Fruit fly (Drosophila melanogaster) ovary, adult (tissue): ENCODE data around the gene pall.

Experiments used
- CG17801 ChIP-seq: fragments of 200-800 bp; optimal IDR thresholded peaks from 2 replicates; lab custom pipeline; 2019; ENCODE audit warnings: missing biosample characterization, mild to moderate bottlenecking, missing genetic modification characterization, moderate library complexity; ENCODE audit not compliant: partially characterized antibody

Gene pall

DNA sequence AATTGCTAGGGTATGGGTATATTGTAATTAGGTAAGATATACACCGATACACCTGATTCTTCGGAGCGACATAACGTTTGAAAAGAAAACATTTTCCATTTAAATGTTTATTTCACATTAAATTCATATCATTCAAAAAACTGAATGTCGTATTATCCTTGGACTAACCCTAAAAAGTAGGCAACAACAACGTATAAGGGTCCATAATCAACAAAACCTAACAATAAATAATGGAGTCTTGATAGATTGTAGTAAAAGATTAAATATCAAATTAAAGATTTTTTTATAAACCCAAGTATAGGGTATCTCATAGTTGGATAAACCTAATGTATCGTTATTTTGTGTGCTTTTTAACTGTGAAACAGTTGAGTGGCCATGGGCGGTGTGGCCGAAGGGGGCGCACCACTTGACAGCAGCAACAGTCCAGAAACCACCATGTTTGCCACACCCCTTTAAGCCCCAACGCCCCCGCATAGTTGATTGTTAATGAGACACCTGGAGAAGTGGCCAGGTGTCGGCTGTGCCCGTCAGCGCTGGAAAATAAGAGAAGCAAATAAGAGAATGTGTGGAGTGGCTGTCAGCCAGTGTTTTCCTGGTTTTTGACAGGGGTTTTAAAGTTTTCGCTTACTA, 19.2 kb downstream of the pall start:
- TF ChIP-seq CG17801 (GFP tag; lab: Kevin White, UChicago): no peak

DNA sequence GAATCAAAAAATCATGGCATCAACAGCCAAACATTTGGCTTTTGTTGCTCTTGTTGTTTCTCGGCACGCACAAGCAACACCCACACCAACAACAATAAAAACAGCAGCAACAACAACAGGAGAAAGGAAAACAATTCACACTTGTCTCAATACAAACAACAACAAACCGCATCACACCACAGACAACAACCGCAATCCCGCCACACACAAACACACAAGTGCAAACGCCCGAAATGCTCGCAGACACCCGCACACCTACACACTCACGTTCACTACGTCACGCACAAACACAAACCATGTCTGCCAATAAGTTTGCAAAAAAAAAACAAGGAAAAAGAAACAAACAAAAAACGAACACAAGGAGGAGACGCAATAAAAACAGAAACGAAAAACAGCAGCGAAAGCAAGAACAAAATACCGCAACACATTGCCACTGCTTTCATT, 19.8 kb downstream of the pall start:
- no peak for TF ChIP-seq CG17801 (GFP tag; lab: Kevin White, UChicago)

DNA sequence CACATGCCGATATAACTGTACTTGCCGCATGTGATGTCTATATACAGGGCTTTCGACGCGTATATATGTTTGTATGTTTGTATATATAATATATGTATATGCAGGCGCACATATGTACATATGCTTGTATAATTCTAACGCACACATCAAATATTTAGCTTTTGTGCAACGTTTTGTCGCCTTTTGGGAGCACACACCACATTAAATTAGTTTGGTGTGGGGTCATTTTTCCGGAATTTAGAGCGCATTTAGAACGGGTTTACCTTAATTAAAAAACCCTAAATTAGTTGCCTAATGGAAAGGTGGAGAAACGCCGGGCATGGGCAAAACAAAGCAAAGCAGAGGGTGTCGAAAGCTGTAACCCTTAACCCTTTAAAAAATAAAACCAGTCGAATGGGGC, 20.3 kb downstream of the pall start:
- TF ChIP-seq CG17801 (GFP tag; lab: Kevin White, UChicago): no peak

DNA sequence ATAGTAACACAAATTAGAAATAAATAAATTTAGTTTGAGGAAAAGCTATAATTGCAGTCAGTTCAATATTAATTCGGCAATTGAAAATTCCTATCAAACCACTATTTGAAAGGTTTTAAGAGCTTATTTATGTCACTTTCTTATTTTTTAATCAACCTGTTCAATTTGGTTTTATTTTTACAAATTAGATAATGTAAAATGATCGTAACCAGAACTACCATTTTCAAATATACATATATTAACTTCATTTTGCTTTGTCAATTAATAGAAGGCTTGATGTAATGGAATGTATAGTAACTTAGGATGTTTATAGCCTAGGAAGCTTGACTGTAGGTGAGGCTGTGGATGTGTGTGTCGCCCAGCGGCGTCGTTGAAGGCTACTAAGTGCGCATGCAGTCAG, 21.0 kb downstream of the pall start:
- no peak for TF ChIP-seq CG17801 (GFP tag; lab: Kevin White, UChicago)

DNA sequence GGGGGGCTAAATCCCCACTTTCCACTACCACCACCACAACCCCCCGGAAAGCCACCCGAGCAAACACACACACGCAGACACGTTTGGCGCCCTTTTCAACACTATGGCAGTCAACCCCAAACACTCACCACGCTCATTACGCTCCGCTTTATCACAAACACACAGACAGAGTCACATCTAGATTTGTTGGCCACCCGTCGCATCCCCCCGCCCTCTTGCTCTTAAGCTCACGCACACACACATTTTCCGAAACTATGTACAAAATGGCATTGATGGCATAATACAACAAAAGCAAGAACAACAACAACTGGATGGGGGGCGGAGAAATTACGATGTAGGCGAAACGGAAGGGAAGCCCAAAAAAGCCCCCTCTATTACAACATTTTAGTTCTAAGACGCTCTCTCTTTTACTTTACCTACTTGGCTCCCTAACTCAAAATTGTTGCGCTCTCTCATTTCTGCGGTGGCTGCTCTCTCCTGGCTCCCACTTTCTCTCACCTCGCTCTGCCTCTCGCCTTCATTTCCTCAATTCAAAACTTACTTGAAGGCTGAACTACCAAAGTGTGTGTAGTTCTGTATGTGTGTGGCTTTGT, 21.8 kb downstream of the pall start:
- no peak for TF ChIP-seq CG17801 (GFP tag; lab: Kevin White, UChicago)

DNA sequence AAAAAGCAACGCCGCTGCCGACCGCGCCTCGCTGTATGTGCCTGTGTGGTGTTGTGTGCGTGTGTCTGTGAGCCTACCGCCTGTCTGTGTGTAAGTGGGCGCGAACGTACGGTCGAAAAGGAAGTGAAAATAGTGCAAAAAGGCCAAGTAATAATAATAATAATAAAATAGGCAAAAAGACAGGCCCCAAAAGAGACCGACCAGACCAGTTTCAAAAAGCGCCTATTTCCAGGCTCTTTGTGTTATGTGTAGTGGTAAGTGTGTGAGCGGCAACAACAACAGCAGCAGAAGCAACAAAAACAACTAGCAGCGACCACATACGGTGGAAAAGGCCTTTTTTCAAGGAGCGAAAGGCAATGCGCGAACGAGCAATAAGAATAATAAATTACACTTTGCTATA, 24.8 kb downstream of the pall start:
- TF ChIP-seq CG17801 (GFP tag; lab: Kevin White, UChicago): no peak

DNA sequence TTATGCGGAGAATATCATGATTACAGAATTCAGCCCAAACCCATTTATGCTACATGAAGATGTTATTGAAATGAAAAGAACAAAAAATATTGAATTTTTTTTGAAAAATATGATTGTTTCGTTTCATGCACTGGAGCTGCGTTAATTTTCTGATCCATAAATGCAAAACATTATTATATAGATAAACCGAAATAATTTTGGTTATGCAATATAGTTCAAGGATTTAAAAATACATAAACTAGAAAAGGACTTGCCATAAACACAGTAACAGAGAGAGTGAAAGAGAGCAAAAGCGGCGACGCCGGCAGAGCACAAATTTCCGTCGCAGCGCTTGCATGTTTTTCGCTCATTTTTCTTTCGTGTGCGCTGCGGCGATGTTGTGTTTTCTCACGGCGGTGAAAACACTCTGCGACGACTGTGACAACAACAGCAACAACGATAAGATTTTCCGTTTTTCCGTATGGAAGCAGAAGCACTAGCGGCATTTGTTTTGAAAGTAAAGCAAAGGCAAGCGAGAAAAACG, 25.3 kb downstream of the pall start:
- peak; percentile 89 for TF ChIP-seq CG17801 (GFP tag; lab: Kevin White, UChicago)

DNA sequence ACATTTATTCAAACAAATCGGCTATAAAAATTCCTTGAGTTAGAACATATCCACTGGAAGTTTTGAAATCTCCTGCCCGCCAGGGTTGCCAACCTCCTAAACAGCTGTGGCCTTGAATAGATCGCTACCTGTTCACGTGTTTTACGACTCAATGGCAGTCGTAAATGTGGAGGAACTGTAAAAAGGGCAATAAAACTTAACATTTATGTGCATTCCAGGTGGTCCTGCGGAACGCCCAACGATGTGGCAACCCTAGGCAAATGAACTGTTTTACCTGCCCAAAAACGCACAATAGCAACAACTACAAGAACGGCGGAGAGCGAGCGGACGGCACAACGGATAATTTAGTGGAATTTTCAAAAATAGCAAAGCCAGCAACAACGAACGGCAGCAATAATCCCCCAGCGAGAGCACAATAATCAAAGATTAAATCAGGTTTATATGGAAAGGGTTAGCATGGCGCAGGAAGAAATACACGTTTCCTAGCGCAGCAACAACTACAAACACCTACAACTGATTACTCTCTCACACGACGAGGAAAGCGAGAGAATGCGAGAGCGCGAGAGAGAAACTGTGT, 25.8 kb downstream of the pall start:
- TF ChIP-seq CG17801 (GFP tag; lab: Kevin White, UChicago): no peak

DNA sequence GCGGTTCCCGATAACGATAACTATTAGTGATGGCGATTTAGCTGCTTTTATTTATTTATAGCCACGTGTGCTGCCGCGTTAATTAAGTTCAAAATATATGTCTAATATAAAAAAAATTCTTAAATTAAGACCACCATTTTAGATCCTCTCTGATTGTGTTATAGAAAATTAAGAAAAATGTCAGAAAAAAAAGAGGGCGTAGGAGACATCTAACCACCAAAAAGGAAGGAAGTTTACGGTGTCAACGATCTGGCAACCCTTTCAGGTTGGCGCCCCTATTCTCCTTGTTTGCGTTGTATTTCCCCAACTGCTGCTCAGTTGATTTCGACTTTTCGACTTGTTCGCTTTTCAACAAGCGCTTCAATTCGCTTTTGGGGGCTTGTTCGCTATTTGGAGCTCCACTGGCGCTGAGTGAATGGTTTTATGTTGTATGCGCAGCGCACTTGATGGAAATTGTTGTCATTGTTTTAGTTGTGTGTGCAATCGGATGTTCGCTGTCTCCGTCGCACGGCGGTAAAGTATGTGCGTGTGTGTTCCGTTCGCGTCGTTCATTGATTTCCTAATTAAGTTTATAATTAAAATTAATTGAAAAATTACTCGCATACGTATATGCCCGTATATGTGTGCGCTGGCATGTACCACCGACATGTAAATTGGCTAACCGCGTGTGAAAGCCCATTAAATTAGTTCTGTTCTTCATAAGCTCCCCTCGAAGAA, 26.7 kb downstream of the pall start, which contains the start of the genes CG3434 and CG44838:
Gene CG3434, minus strand, starts transcription at position 25 of the 717 bp plus-strand sequence.
Gene CG44838, plus strand, starts transcription at position 276 of the 717 bp plus-strand sequence.
- peak; percentile 82 for TF ChIP-seq CG17801 (GFP tag; lab: Kevin White, UChicago)

DNA sequence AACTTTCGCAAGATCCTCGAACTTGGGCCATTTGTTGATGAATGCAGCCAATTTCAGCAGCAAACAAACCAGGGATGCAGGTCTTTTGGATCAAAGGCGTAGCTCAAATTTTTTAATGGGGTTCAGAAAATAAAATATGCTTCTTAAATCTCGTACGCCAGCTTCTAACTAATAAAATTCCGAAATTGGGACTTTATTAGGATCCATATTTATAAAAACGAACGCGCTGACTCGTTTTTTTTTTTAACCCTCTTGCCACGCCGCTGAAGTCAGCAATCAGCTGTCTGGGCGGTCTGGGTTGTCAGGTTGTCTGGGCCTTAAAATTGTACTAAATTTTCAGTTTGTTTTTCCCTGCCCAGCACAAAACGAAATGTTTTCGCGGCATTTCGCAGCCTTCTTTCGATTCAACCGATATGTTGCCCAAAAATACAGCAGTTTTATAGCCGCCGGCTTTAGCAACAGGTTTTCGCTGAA, 29.9 kb downstream of the pall start, which contains the start of gene CG3437:
Gene CG3437, minus strand, starts transcription at position 51 of the 474 bp plus-strand sequence.
- peak; percentile 94 for TF ChIP-seq CG17801 (GFP tag; lab: Kevin White, UChicago)

DNA sequence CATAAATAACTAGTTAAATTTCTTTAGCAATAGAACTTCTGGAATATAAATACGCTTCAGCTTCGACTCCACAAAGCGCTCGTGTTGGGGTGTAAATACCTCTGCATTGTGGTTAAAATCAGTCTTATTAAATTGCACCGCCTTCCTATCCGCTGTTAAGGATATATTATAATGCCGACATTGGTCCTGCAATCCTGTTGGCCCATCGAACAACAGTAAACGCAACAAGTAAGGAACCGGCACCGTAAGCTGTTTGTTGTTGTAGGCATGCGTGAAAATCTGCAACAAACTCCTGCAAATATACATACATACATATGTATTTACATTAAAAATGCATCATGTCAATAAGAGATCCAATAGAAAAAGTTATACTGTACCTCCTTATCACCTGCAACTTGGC, 31.2 kb downstream of the pall start:
- TF ChIP-seq CG17801 (GFP tag; lab: Kevin White, UChicago): no peak

DNA sequence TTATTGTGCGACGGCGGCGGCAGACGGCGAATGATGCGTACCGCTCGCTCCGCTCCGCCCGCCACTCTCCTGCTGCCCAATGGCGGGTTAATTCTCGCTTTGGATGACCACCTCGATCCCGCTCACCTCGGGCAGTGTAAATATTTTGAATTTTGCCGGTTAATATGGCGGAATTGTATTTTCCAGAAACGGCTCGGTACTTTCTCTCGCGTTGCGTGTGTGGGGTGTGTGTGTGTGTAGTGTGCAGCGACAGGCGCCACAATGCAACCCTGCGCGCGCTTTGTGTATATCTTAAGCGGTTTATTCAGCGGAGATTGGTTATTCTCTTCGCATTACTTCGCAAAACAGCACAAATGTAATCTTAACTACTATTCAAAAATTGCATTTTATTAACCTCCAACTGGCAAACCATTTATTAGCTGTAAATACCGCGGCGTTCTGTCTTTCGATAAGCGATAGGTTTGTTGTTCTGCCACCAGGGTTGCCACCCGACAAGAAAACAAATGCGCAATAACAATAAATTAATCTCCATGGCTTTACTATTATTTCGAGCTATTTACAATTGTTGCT, 31.7 kb downstream of the pall start, which contains the start of the genes phol and CG3552:
Gene phol, minus strand, starts transcription at position 463 of the 570 bp plus-strand sequence.
Gene CG3552, plus strand, starts transcription at position 500 of the 570 bp plus-strand sequence.
- peak; percentile 9 for TF ChIP-seq CG17801 (GFP tag; lab: Kevin White, UChicago)

DNA sequence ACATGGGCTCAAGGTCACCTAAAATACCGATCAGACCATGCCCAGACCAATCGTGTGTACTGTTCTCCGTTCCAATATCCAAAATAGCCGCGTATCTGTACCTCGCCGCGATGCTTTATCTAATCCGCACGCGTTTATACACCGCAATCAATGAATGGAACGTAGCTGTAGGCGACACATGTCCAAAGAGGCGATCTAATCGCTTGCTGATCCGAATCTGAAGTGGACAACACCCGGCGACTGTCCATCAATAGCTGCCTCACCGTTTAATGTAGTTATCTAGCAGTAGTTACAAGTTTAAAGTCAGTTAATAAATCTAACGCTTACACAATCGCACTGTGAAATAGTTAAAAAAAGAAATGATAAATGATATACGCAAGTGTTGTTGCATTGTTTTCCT, 35.2 kb downstream of the pall start:
- TF ChIP-seq CG17801 (GFP tag; lab: Kevin White, UChicago): no peak

DNA sequence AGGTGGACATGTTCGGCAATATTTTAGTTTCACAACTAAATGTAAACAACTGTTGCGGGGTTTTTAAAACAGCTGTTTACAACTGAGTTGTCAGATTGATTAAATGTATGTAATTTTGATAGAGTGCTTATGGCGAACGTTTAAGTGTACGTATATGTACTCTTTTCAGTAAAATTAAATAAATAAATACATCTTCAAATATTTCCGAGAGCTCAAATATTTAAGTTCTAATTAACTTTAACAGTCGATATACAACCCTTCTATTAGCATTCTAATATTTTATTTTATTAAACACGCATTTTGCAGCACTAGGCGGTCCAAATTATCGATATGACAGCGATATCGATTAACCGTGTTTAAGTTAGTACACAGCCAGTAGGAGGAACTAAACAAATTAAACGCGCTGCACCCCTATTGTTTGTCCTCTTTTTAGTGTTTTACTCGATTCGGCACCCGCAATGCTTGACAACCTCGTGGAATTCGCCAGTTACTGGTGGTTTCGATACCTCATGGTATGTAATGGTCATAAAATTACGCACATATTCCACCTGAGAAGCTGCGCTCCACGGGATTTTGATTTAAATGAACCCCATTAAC, 36.0 kb downstream of the pall start, which contains the start of the genes CG3448 and ghi:
Gene CG3448, minus strand, starts transcription at position 51 of the 597 bp plus-strand sequence.
Gene ghi, plus strand, starts transcription at position 355 of the 597 bp plus-strand sequence.
- TF ChIP-seq CG17801 (GFP tag; lab: Kevin White, UChicago): peak; percentile 73
